Worm (Caenorhabditis elegans) whole organism, late embryonic: ENCODE results near the gene max-2.
"Not testable (repeated sequence)": the region's sequence is repeated elsewhere in the genome, so short reads cannot be mapped to it uniquely, and the experiment has no call there.

Source experiments
- F13H6.1 ChIP-seq: sonication (generic microtip); optimal IDR thresholded peaks from 2 replicates; lab custom pipeline; 2016; ENCODE audit warnings: missing genetic modification characterization, missing compliant biosample characterization
- T23F11.4 ChIP-seq: fragments of 200-800 bp; sonication (Bioruptor generic); optimal IDR thresholded peaks from 2 replicates; lab custom pipeline; 2018; ENCODE audit warnings: mild to moderate bottlenecking, missing genetic modification characterization, missing compliant biosample characterization
- ama-1 ChIP-seq: fragments of 150-350 bp; optimal IDR thresholded peaks from 2 replicates; lab custom pipeline; 2014
- ceh-18 ChIP-seq: sonication (generic microtip); optimal IDR thresholded peaks from 2 replicates; lab custom pipeline; 2016; ENCODE audit warnings: missing genetic modification characterization, missing compliant biosample characterization
- ceh-19 ChIP-seq: fragments of 200-800 bp; sonication (Bioruptor generic); optimal IDR thresholded peaks from 2 replicates; lab custom pipeline; 2018; ENCODE audit warnings: mild to moderate bottlenecking, missing genetic modification characterization, missing compliant biosample characterization
- ceh-2 ChIP-seq: sonication (generic microtip); optimal IDR thresholded peaks from 2 replicates; lab custom pipeline; 2016; ENCODE audit warnings: missing genotype, missing genetic modification characterization, missing compliant biosample characterization
- ceh-22 ChIP-seq: sonication (generic microtip); optimal IDR thresholded peaks from 2 replicates; lab custom pipeline; 2017; ENCODE audit warnings: missing biosample characterization, missing genetic modification characterization
- ceh-24 ChIP-seq: sonication (generic microtip); optimal IDR thresholded peaks from 2 replicates; lab custom pipeline; 2016; ENCODE audit warnings: mild to moderate bottlenecking, missing genetic modification characterization, missing compliant biosample characterization
- ceh-30 ChIP-seq: fragments of 150-350 bp; optimal IDR thresholded peaks from 2 replicates; lab custom pipeline; 2014; ENCODE audit warnings: missing biosample characterization, missing genetic modification characterization
- ceh-31 ChIP-seq: sonication (generic microtip); optimal IDR thresholded peaks from 2 replicates; lab custom pipeline; 2016; ENCODE audit warnings: missing genetic modification characterization, missing compliant biosample characterization
- ceh-34 ChIP-seq: sonication (generic microtip); optimal IDR thresholded peaks from 2 replicates; lab custom pipeline; 2016; ENCODE audit warnings: mild to moderate bottlenecking, missing genetic modification characterization, missing compliant biosample characterization
- ceh-48 ChIP-seq: sonication (generic microtip); optimal IDR thresholded peaks from 2 replicates; lab custom pipeline; 2016; ENCODE audit warnings: missing genetic modification characterization, inconsistent platforms, missing compliant biosample characterization
- ceh-6 ChIP-seq: fragments of 200-800 bp; sonication (Bioruptor generic); optimal IDR thresholded peaks from 2 replicates; lab custom pipeline; 2018; ENCODE audit warnings: mild to moderate bottlenecking, missing genetic modification characterization, missing compliant biosample characterization
- dve-1 ChIP-seq: sonication (generic microtip); optimal IDR thresholded peaks from 2 replicates; lab custom pipeline; 2017; ENCODE audit warnings: antibody characterized with exemption, mild to moderate bottlenecking, missing genetic modification characterization, missing compliant biosample characterization
- elt-2 ChIP-seq: sonication (generic microtip); optimal IDR thresholded peaks from 2 replicates; lab custom pipeline; 2016; ENCODE audit warnings: missing genetic modification reagents, missing genetic modification characterization, missing compliant biosample characterization
- ets-4 ChIP-seq: sonication (generic microtip); optimal IDR thresholded peaks from 2 replicates; lab custom pipeline; 2016; ENCODE audit warnings: missing genetic modification characterization, missing compliant biosample characterization
- hlh-8 ChIP-seq: sonication (generic microtip); optimal IDR thresholded peaks from 2 replicates; lab custom pipeline; 2016; ENCODE audit warnings: missing genotype, missing genetic modification characterization, missing compliant biosample characterization
- nfya-1 ChIP-seq: sonication (generic microtip); optimal IDR thresholded peaks from 2 replicates; lab custom pipeline; 2017; ENCODE audit warnings: missing genetic modification characterization, mild to moderate bottlenecking, missing compliant biosample characterization, antibody characterized with exemption, moderate library complexity
- npax-4 ChIP-seq: sonication (generic microtip); optimal IDR thresholded peaks from 2 replicates; lab custom pipeline; 2016; ENCODE audit warnings: missing genetic modification characterization, missing compliant biosample characterization
- pag-3 ChIP-seq: sonication (generic microtip); optimal IDR thresholded peaks from 2 replicates; lab custom pipeline; 2016; ENCODE audit warnings: missing compliant biosample characterization, missing genetic modification characterization, borderline replicate concordance
- pat-9 ChIP-seq: fragments of 200-800 bp; sonication (Bioruptor generic); optimal IDR thresholded peaks from 2 replicates; lab custom pipeline; 2018; ENCODE audit warnings: mild to moderate bottlenecking, missing genetic modification characterization, moderate library complexity, missing compliant biosample characterization
- pax-1 ChIP-seq: fragments of 150-350 bp; optimal IDR thresholded peaks from 2 replicates; lab custom pipeline; 2014; ENCODE audit warnings: missing biosample characterization, missing genetic modification characterization
- pros-1 ChIP-seq: fragments of 150-350 bp; optimal IDR thresholded peaks from 2 replicates; lab custom pipeline; 2014; ENCODE audit warnings: missing biosample characterization, missing genetic modification reagents, missing genetic modification characterization
- ref-2 ChIP-seq: sonication (generic microtip); optimal IDR thresholded peaks from 2 replicates; lab custom pipeline; 2016; ENCODE audit warnings: missing genetic modification characterization, missing compliant biosample characterization
- tbx-2 ChIP-seq: sonication (generic microtip); optimal IDR thresholded peaks from 2 replicates; lab custom pipeline; 2016; ENCODE audit warnings: missing genetic modification characterization, missing compliant biosample characterization
- unc-55 ChIP-seq: sonication (generic microtip); optimal IDR thresholded peaks from 2 replicates; lab custom pipeline; 2017; ENCODE audit warnings: missing biosample characterization, missing genetic modification reagents, missing genetic modification characterization
- unc-86 ChIP-seq: sonication (generic microtip); optimal IDR thresholded peaks from 2 replicates; lab custom pipeline; 2016; ENCODE audit warnings: missing genetic modification characterization, missing compliant biosample characterization
- zip-5 ChIP-seq: sonication (generic microtip); optimal IDR thresholded peaks from 2 replicates; lab custom pipeline; 2016; ENCODE audit warnings: missing genetic modification characterization, missing compliant biosample characterization

Gene max-2

DNA sequence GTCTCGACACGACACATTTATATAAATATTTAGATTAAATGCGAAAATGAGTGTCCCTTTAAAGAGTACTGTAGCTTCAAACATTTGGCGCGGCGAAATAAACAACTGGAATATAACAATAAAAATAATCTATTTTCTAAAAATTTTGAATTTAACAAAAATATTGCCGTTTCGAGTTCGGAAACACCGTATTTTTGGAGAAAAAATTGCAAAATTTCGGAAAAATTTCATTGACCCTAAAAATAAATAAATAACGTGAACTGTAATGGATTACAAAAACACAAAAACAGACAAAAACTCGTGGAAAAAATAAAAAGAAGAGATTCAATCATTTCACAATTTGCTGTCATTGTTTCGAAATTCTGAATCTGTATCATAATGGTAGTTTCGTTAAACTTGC lies 22.0 kb upstream of the max-2 start, which contains the start of gene F42G4.2:
Gene F42G4.2 (plus strand): TSS at position 301 of the 400 bp plus-strand sequence.
- TF ChIP-seq pat-9 (tag; lab: Kevin White, UChicago); ama-1; ceh-6 (GFP tag; lab: Kevin White, UChicago): not testable (repeated sequence)

- TF ChIP-seq ceh-24 (tag; lab: Kevin White, UChicago); ceh-2; ceh-22 (tag; lab: Kevin White, UChicago): not testable (repeated sequence)
- TF ChIP-seq, all 69 proteins: peak for 0; not testable (repeated sequence) for 69
Observed at ce11 chrII:13047106-13047505, 21.5 kb upstream of the max-2 start, which contains the start of gene F42G4.7. Gene F42G4.7, minus strand, starts transcription at chrII:13047290.

DNA sequence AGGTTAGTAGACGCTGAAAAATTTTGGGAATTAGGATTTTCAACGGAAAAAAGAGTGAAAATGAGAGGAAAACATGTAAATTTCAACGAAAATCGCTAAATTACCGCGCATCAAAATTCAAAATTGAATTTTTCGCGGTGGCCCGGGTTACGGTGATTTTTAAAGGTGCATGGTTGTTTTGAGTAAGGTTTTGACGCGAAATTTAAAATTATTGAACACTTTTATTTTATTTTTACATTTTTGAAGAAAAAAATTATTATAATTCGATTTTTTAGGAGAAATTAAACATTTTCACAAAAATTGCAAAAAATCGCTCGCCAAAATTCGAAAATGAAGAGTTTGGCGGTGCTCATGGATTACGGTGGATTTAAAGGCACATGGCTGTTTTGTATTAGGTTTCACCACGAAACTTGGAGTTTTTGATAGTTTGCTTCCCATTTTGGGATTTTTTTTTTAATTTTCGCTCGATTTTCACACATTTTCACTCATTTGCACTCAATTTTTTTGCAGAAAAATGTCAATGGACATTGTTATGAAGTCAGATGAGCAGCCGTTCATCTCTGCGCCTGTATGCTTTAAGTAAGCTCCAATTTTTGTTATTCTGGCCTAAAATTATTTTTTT lies 17.9 kb upstream of the max-2 start, which contains the start of gene puf-6:
Gene puf-6 (minus strand): TSS at position 13 of the 622 bp plus-strand sequence.
- not testable (repeated sequence) for TF ChIP-seq ref-2 (tag; lab: Kevin White, UChicago); ceh-30; ets-4 (tag; lab: Kevin White, UChicago)

DNA sequence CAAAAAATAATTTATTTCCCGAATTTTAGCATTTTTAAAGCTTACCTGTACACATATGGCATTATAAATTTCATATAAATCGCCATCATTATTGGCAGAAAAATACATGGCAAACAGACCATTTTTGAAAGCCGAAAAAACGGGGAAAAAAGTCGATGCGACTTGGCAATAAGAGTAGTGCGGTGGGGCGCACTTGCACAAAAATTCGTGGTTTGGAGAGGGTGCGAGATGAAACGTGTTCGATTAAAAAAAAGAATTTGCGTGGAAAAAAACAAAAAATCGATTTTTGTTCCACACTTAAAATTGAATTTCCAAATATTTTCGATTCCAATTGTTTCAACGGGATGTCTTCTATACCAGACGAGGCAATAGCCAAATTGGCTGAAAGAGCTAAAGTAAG lies 11.1 kb upstream of the max-2 start, which contains the start of gene F18A11.3:
Gene F18A11.3 (minus strand): TSS at position 125 of the 400 bp plus-strand sequence.
- TF ChIP-seq ceh-30, result no peak
- peak; percentile 1 for TF ChIP-seq ref-2 (tag; lab: Kevin White, UChicago)
- TF ChIP-seq ceh-48 (tag; lab: Kevin White, UChicago), result peak; percentile 55

- not testable (repeated sequence) for TF ChIP-seq ceh-34; unc-86 (tag; lab: Kevin White, UChicago); npax-4 (tag; lab: Kevin White, UChicago)
Observed at ce11 chrII:13031649-13032191, 6.1 kb upstream of the max-2 start, which contains the start of gene F18A11.2. Gene F18A11.2, plus strand, starts transcription at chrII:13031699.

DNA sequence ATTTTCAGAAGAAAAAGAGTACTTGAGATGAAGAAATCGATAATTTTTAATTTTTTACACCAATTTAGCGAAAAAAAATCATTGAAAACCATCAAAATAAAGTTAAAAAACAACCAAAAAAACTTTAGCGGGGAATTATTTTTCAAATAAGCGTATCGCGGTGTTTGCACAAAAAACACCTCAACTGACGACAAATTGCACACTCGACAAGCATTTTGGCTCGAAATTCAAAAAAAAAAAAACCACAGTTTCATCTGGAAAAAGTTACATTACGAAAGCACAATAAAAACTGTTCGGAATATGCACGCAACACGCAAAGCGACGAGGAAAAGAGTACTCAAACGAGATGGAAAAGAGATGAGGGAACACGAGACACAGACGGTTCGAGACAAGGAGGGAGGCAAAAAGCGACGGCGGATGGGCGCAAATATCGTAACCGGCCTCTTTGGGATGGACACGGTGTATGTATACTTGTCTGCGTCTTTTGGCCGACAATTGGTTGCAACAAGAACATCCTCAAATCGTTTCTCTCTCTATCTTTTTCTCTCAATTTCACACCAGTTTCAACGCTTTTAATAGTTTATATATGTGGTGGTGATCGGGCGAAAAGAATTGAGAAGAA lies 5.0 kb upstream of the max-2 start:
- TF ChIP-seq ceh-22 (tag; lab: Kevin White, UChicago) (no peak), ceh-2 (peak; percentile 4), ceh-31 (peak; percentile 18), pag-3 (tag; lab: Kevin White, UChicago) (no peak), T23F11.4 (GFP tag; lab: Kevin White, UChicago) (no peak), pros-1 (tag; lab: Kevin White, UChicago) (peak; percentile 48), nfya-1 (tag; lab: Kevin White, UChicago) (peak; percentile 80), elt-2 (peak; percentile 7), hlh-8 (peak; percentile 12), ceh-18 (tag; lab: Kevin White, UChicago) (peak; percentile 50), ceh-24 (tag; lab: Kevin White, UChicago) (no peak), dve-1 (tag; lab: Kevin White, UChicago) (peak; percentile 69), zip-5 (tag; lab: Kevin White, UChicago) (no peak), tbx-2 (tag; lab: Kevin White, UChicago) (peak; percentile 55), unc-55 (GFP tag; lab: Kevin White, UChicago) (peak; percentile 39), ets-4 (tag; lab: Kevin White, UChicago) (peak; percentile 25), F13H6.1 (tag; lab: Kevin White, UChicago) (peak; percentile 20), pax-1 (no peak)
- TF ChIP-seq, all 69 proteins: peak for 12

ce11 chrII:13030051-13030437 lies 4.4 kb upstream of the max-2 start:
- TF ChIP-seq ceh-31, result peak; percentile 30
- TF ChIP-seq npax-4 (tag; lab: Kevin White, UChicago), result no peak
- peak; percentile 19 for TF ChIP-seq ceh-19 (GFP tag; lab: Kevin White, UChicago)
- peak; percentile 59 for TF ChIP-seq ceh-34
